Worm (Caenorhabditis elegans) whole organism, L4 larva: ENCODE results near the gene sul-1.

Experiments
- ZK546.5 ChIP-seq, 2 experiments: sonication (generic microtip); optimal IDR thresholded peaks; 2 replicates each; lab custom pipeline; 2017; ENCODE audit warnings: missing biosample characterization in 2 of 2, missing genetic modification characterization in 2 of 2
- attf-4 ChIP-seq: sonication (generic microtip); optimal IDR thresholded peaks from 3 replicates; lab custom pipeline; 2017; ENCODE audit warnings: missing biosample characterization, missing genetic modification characterization
- egl-27 ChIP-seq: sonication (generic microtip); optimal IDR thresholded peaks from 3 replicates; lab custom pipeline; 2017; ENCODE audit warnings: missing biosample characterization, missing genetic modification reagents, missing genetic modification characterization
- skn-1 ChIP-seq: fragments of 150-350 bp; optimal IDR thresholded peaks from 2 replicates; lab custom pipeline; 2014; ENCODE audit warnings: missing biosample characterization, missing genetic modification characterization

DNA sequence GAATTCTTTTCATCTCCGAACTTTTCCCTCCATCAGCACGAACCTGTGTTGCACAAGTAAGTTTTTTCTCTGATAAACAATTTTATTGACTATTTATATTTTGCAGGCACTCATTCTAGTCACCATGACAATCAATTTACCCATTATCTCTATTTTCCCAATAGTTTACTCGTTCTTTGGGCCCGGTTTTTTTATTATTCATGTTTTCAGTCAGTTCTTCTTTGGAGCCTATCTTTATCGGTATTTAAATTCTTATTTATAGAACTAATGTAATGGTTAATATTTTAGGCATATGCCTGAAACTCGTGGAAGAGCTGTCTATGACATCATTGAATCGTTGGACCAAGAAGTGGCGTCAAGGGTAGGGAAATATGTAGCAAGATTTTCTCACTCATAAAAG lies 14.3 kb upstream of the sul-1 start:
- TF ChIP-seq skn-1 (tag; lab: Kevin White, UChicago) (no peak), egl-27 (tag; lab: Kevin White, UChicago) (no peak), ZK546.5 (tag; optimal IDR thresholded peaks at IDR 0.05; lab: Kevin White, UChicago) (no peak), attf-4 (tag; lab: Kevin White, UChicago) (no peak)
